Worm (Caenorhabditis elegans): ENCODE measurements around the gene srbc-6.

ce11 chrV:3185855-3186254 is 15.9 kb downstream of the srbc-6 start:
- TF ChIP-seq mep-1 (tag; optimal IDR thresholded peaks at IDR 0.05) (no peak), ztf-11 (tag; optimal IDR thresholded peaks at IDR 0.05) (no peak), ceh-43 (GFP tag; optimal IDR thresholded peaks at IDR 0.05) (no peak), drap-1 (GFP tag; optimal IDR thresholded peaks at IDR 0.05) (no peak), pha-4 (tag; optimal IDR thresholded peaks at IDR 0.05) (no peak), unc-62 (GFP tag; optimal IDR thresholded peaks at IDR 0.05) (no peak), snpc-4 (tag; optimal IDR thresholded peaks at IDR 0.05) (no peak), nhr-237 (tag; optimal IDR thresholded peaks at IDR 0.05) (no peak), nhr-76 (tag; optimal IDR thresholded peaks at IDR 0.05) (no peak), elt-1 (tag; optimal IDR thresholded peaks at IDR 0.05; ENCODE audit: borderline replicate concordance, insufficient read depth) (no peak), nhr-12 (tag; optimal IDR thresholded peaks at IDR 0.05) (no peak)
